Worm (Caenorhabditis elegans): Measurements from ENCODE around the gene his-1.

DNA sequence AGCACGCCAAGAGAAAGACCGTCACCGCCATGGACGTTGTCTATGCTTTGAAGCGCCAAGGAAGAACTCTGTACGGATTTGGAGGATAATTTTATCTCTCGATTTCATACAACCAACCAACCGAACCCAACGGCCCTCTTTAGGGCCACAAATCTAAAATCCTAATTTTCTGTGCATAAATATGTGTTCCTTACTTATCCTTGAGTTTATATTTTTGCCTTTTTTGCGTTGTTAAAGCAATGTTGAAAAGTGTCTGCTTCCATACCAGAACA is 359 bp downstream of the his-1 start:
- TF ChIP-seq zag-1 (tag; optimal IDR thresholded peaks at IDR 0.05): no peak
- no peak for TF ChIP-seq nhr-11 (tag; optimal IDR thresholded peaks at IDR 0.05)
- no peak for TF ChIP-seq lin-13 (GFP tag; optimal IDR thresholded peaks at IDR 0.05)
- TF ChIP-seq C34F6.9 (tag; optimal IDR thresholded peaks at IDR 0.05): no peak

All from whole organism, L2 larva.